Worm (Caenorhabditis elegans) whole organism, L4 larva: ENCODE measurements around the gene M03C11.3.

Experiments used
- F10B5.3 ChIP-seq: sonication (generic microtip); optimal IDR thresholded peaks from 2 replicates; lab custom pipeline; 2016; ENCODE audit warnings: mild to moderate bottlenecking, missing genetic modification characterization, missing compliant biosample characterization
- F26F4.8 ChIP-seq: fragments of 200-800 bp; sonication (Bioruptor generic); conservative IDR thresholded peaks from 2 replicates; pipeline ENCODE4 v1.3.6; 2022; ENCODE audit warnings: missing genetic modification characterization, missing compliant biosample characterization
- R02D3.7 ChIP-seq: fragments of 150-350 bp; sonication (generic microtip); optimal IDR thresholded peaks from 3 replicates; lab custom pipeline; 2014; ENCODE audit warnings: missing biosample characterization, missing genetic modification characterization
- Y5F2A.4 ChIP-seq: fragments of 200-800 bp; sonication (Bioruptor generic); optimal IDR thresholded peaks from 2 replicates; lab custom pipeline; 2018; ENCODE audit warnings: mild to moderate bottlenecking, missing genetic modification characterization, missing compliant biosample characterization
- Y75B8A.6 ChIP-seq: fragments of 200-800 bp; sonication (Bioruptor generic); IDR thresholded peaks from 2 replicates; pipeline ENCODE4 v1.3.6; 2022; ENCODE audit warnings: missing genetic modification reagents, missing genetic modification characterization, missing compliant biosample characterization
- arid-1 ChIP-seq: fragments of 200-800 bp; sonication (Bioruptor generic); conservative IDR thresholded peaks from 2 replicates; pipeline ENCODE4 v1.3.6; 2022; ENCODE audit warnings: missing genetic modification reagents, missing genetic modification characterization, missing compliant biosample characterization
- attf-4 ChIP-seq: sonication (generic microtip); optimal IDR thresholded peaks from 3 replicates; lab custom pipeline; 2017; ENCODE audit warnings: missing biosample characterization, missing genetic modification characterization
- ceh-28 ChIP-seq: fragments of 150-350 bp; optimal IDR thresholded peaks from 2 replicates; lab custom pipeline; 2014; ENCODE audit warnings: missing biosample characterization, missing genetic modification reagents, missing genetic modification characterization
- daf-12 ChIP-seq: fragments of 150-350 bp; optimal IDR thresholded peaks from 2 replicates; lab custom pipeline; 2014; ENCODE audit warnings: missing biosample characterization, missing genetic modification reagents, missing genetic modification characterization
- daf-19 ChIP-seq: fragments of 200-800 bp; sonication (Bioruptor generic); conservative IDR thresholded peaks from 2 replicates; pipeline ENCODE4 v1.3.6; 2022; ENCODE audit warnings: missing genetic modification characterization, missing compliant biosample characterization
- dmd-6 ChIP-seq: fragments of 200-800 bp; sonication (Bioruptor generic); IDR thresholded peaks from 2 replicates; pipeline ENCODE4 v1.3.6; 2022; ENCODE audit warnings: missing genetic modification reagents, missing genetic modification characterization, missing compliant biosample characterization
- dpl-1 ChIP-seq: fragments of 150-350 bp; optimal IDR thresholded peaks from 2 replicates; lab custom pipeline; 2014; ENCODE audit warnings: missing biosample characterization, missing genetic modification reagents, missing genetic modification characterization
- egl-27 ChIP-seq: sonication (generic microtip); optimal IDR thresholded peaks from 3 replicates; lab custom pipeline; 2017; ENCODE audit warnings: missing biosample characterization, missing genetic modification reagents, missing genetic modification characterization
- egl-43 ChIP-seq: fragments of 200-800 bp; sonication (Bioruptor generic); IDR thresholded peaks from 2 replicates; pipeline ENCODE4 v1.3.6; 2022; ENCODE audit warnings: missing genetic modification reagents, missing genetic modification characterization, missing compliant biosample characterization
- fkh-10 ChIP-seq: fragments of 150-350 bp; optimal IDR thresholded peaks from 2 replicates; lab custom pipeline; 2014; ENCODE audit warnings: missing biosample characterization, missing genetic modification reagents, missing genetic modification characterization
- gei-8 ChIP-seq: fragments of 200-800 bp; sonication (Bioruptor generic); optimal IDR thresholded peaks from 2 replicates; lab custom pipeline; 2018; ENCODE audit warnings: mild to moderate bottlenecking, missing genetic modification characterization, missing compliant biosample characterization
- hif-1 ChIP-seq, 2 experiments: sonication (generic microtip); optimal IDR thresholded peaks; 2 replicates each; lab custom pipeline; 2016 to 2017; ENCODE audit warnings: missing compliant biosample characterization in 2 of 2, missing genetic modification characterization in 2 of 2, missing genetic modification reagents in 2 of 2, missing genotype in 2 of 2, mild to moderate bottlenecking in 1 of 2
- hlh-11 ChIP-seq: fragments of 200-800 bp; sonication (Bioruptor generic); optimal IDR thresholded peaks from 2 replicates; lab custom pipeline; 2018; ENCODE audit warnings: mild to moderate bottlenecking, missing genetic modification characterization, missing compliant biosample characterization
- hmg-1.1 ChIP-seq: fragments of 200-800 bp; sonication (Bioruptor generic); IDR thresholded peaks from 2 replicates; pipeline ENCODE4 v1.3.6; 2022; ENCODE audit warnings: missing genetic modification reagents, missing genetic modification characterization, missing compliant biosample characterization
- lim-7 ChIP-seq: fragments of 200-800 bp; sonication (Bioruptor generic); IDR thresholded peaks from 2 replicates; pipeline ENCODE4 v1.3.6; 2022; ENCODE audit warnings: missing genetic modification characterization, missing compliant biosample characterization
- lin-15B ChIP-seq: fragments of 150-350 bp; sonication (generic microtip); optimal IDR thresholded peaks from 3 replicates; lab custom pipeline; 2014; ENCODE audit warnings: missing biosample characterization, missing genetic modification characterization
- lin-29 ChIP-seq: fragments of 200-800 bp; sonication (Bioruptor generic); IDR thresholded peaks from 2 replicates; pipeline ENCODE4 v1.3.6; 2022; ENCODE audit warnings: missing genetic modification reagents, missing genetic modification characterization, missing compliant biosample characterization
- lin-38 ChIP-seq: fragments of 200-800 bp; sonication (Bioruptor generic); IDR thresholded peaks from 2 replicates; pipeline ENCODE4 v1.3.6; 2022; ENCODE audit warnings: missing genetic modification reagents, missing genetic modification characterization, missing compliant biosample characterization
- lin-39 ChIP-seq: fragments of 150-350 bp; optimal IDR thresholded peaks from 2 replicates; lab custom pipeline; 2014; ENCODE audit warnings: missing biosample characterization, missing genetic modification reagents, missing genetic modification characterization
- lir-3 ChIP-seq: sonication (generic microtip); optimal IDR thresholded peaks from 2 replicates; lab custom pipeline; 2016; ENCODE audit warnings: mild to moderate bottlenecking, missing genetic modification characterization, missing compliant biosample characterization
- madf-5 ChIP-seq, 2 experiments: fragments of 200-800 bp; sonication (Bioruptor generic); IDR thresholded peaks; 2 replicates each; pipeline ENCODE4 v1.3.6; 2022; ENCODE audit warnings: missing compliant biosample characterization in 2 of 2, missing genetic modification characterization in 2 of 2
- madf-9 ChIP-seq: fragments of 200-800 bp; sonication (Bioruptor generic); conservative IDR thresholded peaks from 2 replicates; pipeline ENCODE4 v1.3.6; 2022; ENCODE audit warnings: missing genetic modification reagents, missing genetic modification characterization, missing compliant biosample characterization
- mdl-1 ChIP-seq, 2 experiments: fragments of 150-350 bp in 1 of 2; sonication (generic microtip) in 1 of 2; optimal IDR thresholded peaks; 2 replicates each; lab custom pipeline; 2014 to 2017; ENCODE audit warnings: missing biosample characterization in 2 of 2, missing genetic modification characterization in 2 of 2
- mdt-29 ChIP-seq: fragments of 200-800 bp; sonication (Bioruptor generic); IDR thresholded peaks from 2 replicates; pipeline ENCODE4 v1.3.6; 2022; ENCODE audit warnings: missing genetic modification reagents, missing genetic modification characterization, missing compliant biosample characterization
- mxl-3 ChIP-seq: fragments of 200-800 bp; sonication (Bioruptor generic); optimal IDR thresholded peaks from 2 replicates; lab custom pipeline; 2018; ENCODE audit warnings: mild to moderate bottlenecking, missing genetic modification characterization, missing compliant biosample characterization
- nhr-10 ChIP-seq: fragments of 150-350 bp; optimal IDR thresholded peaks from 2 replicates; lab custom pipeline; 2014; ENCODE audit warnings: missing biosample characterization, missing genetic modification characterization
- nhr-11 ChIP-seq: fragments of 150-350 bp; optimal IDR thresholded peaks from 2 replicates; lab custom pipeline; 2014; ENCODE audit warnings: missing biosample characterization, missing genetic modification characterization
- nhr-111 ChIP-seq: fragments of 200-800 bp; sonication (Bioruptor generic); optimal IDR thresholded peaks from 2 replicates; lab custom pipeline; 2018; ENCODE audit warnings: mild to moderate bottlenecking, missing genetic modification characterization, missing compliant biosample characterization
- nhr-237 ChIP-seq: sonication (generic microtip); optimal IDR thresholded peaks from 2 replicates; lab custom pipeline; 2017; ENCODE audit warnings: missing biosample characterization, missing genetic modification characterization
- nhr-25 ChIP-seq: sonication (generic microtip); optimal IDR thresholded peaks from 2 replicates; lab custom pipeline; 2017; ENCODE audit warnings: missing genetic modification characterization, mild to moderate bottlenecking, missing compliant biosample characterization, antibody characterized with exemption, moderate library complexity, borderline replicate concordance; ENCODE audit not compliant: insufficient read depth
- nhr-41 ChIP-seq: fragments of 200-800 bp; sonication (Bioruptor generic); IDR thresholded peaks from 2 replicates; pipeline ENCODE4 v1.3.6; 2022; ENCODE audit warnings: missing genetic modification reagents, missing genetic modification characterization, missing compliant biosample characterization
- nhr-6 ChIP-seq: fragments of 150-350 bp; optimal IDR thresholded peaks from 2 replicates; lab custom pipeline; 2014; ENCODE audit warnings: missing biosample characterization, missing genetic modification characterization
- nhr-77 ChIP-seq: fragments of 150-350 bp; optimal IDR thresholded peaks from 2 replicates; lab custom pipeline; 2014; ENCODE audit warnings: missing biosample characterization, missing genetic modification characterization
- pha-4 ChIP-seq, 2 experiments: fragments of 150-350 bp in 1 of 2; fragments of 200-800 bp in 1 of 2; sonication (Bioruptor generic) in 1 of 2; IDR thresholded peaks in 1 of 2; optimal IDR thresholded peaks in 1 of 2; 2 replicates each; pipeline versions ENCODE4 v1.3.6 to Lab custom; 2014 to 2022; ENCODE audit warnings: missing genetic modification characterization in 2 of 2, missing genetic modification reagents in 2 of 2, missing biosample characterization in 1 of 2, missing compliant biosample characterization in 1 of 2
- rbr-2 ChIP-seq: sonication (generic microtip); optimal IDR thresholded peaks from 2 replicates; lab custom pipeline; 2016; ENCODE audit warnings: missing genotype, missing genetic modification characterization, missing compliant biosample characterization
- sdz-12 ChIP-seq: fragments of 200-800 bp; sonication (Bioruptor generic); optimal IDR thresholded peaks from 2 replicates; lab custom pipeline; 2018; ENCODE audit warnings: mild to moderate bottlenecking, missing genetic modification characterization, missing compliant biosample characterization
- set-16 ChIP-seq: fragments of 200-800 bp; sonication (Bioruptor generic); IDR thresholded peaks from 2 replicates; pipeline ENCODE4 v1.3.6; 2022; ENCODE audit warnings: missing genetic modification reagents, missing genetic modification characterization, missing compliant biosample characterization
- spr-1 ChIP-seq: sonication (generic microtip); optimal IDR thresholded peaks from 2 replicates; lab custom pipeline; 2016; ENCODE audit warnings: mild to moderate bottlenecking, missing genetic modification characterization, missing compliant biosample characterization
- spr-3 ChIP-seq: fragments of 200-800 bp; sonication (Bioruptor generic); optimal IDR thresholded peaks from 2 replicates; lab custom pipeline; 2018; ENCODE audit warnings: mild to moderate bottlenecking, missing genetic modification characterization, missing compliant biosample characterization
- tag-97 ChIP-seq: fragments of 200-800 bp; sonication (Bioruptor generic); IDR thresholded peaks from 2 replicates; pipeline ENCODE4 v1.3.6; 2022; ENCODE audit warnings: missing genetic modification characterization, missing compliant biosample characterization
- vab-7 ChIP-seq: fragments of 200-800 bp; sonication (Bioruptor generic); IDR thresholded peaks from 2 replicates; pipeline ENCODE4 v1.3.6; 2022; ENCODE audit warnings: missing genetic modification reagents, missing genetic modification characterization, missing compliant biosample characterization
- zfp-2 ChIP-seq: sonication (generic microtip); optimal IDR thresholded peaks from 2 replicates; lab custom pipeline; 2016; ENCODE audit warnings: mild to moderate bottlenecking, missing genetic modification characterization, missing compliant biosample characterization
- zip-11 ChIP-seq: fragments of 200-800 bp; sonication (Bioruptor generic); IDR thresholded peaks from 2 replicates; pipeline ENCODE4 v1.3.6; 2022; ENCODE audit warnings: missing genetic modification characterization, missing compliant biosample characterization
- zip-2 ChIP-seq: fragments of 150-350 bp; optimal IDR thresholded peaks from 2 replicates; lab custom pipeline; 2014; ENCODE audit warnings: missing biosample characterization, missing genetic modification characterization
- ztf-11 ChIP-seq: fragments of 150-350 bp; optimal IDR thresholded peaks from 2 replicates; lab custom pipeline; 2014; ENCODE audit warnings: missing biosample characterization, missing genetic modification characterization
- ztf-7 ChIP-seq: fragments of 150-350 bp; optimal IDR thresholded peaks from 2 replicates; lab custom pipeline; 2014; ENCODE audit warnings: missing biosample characterization, missing genetic modification characterization

The M03C11.3 gene

ce11 chrIII:10461164-10461546 lies 56.3 kb downstream of the M03C11.3 start, which contains the start of gene atx-2 (continued):
- TF ChIP-seq egl-43 (GFP tag; lab: Robert Waterston, UW) (peak; percentile 98), arid-1 (GFP tag; lab: Robert Waterston, UW) (peak; percentile 97), ceh-28 (tag; lab: Kevin White, UChicago) (peak; percentile 45), sdz-12 (GFP tag; lab: Kevin White, UChicago) (peak; percentile 67), ztf-11 (tag; lab: Kevin White, UChicago) (no peak), mdl-1 (tag; optimal IDR thresholded peaks at IDR 0.05; lab: Kevin White, UChicago) (peak; percentile 77 to 96), lir-3 (tag; lab: Kevin White, UChicago) (peak; percentile 11), fkh-10 (GFP tag; lab: Kevin White, UChicago) (peak; percentile 31), nhr-237 (no peak), vab-7 (GFP tag; lab: Robert Waterston, UW) (peak; percentile 97), tag-97 (0 out of 2 replicates have a peak, but pooled peaks have one; percentile 63), lim-7 (GFP tag; lab: Robert Waterston, UW) (peak; percentile 78), R02D3.7 (tag; lab: Kevin White, UChicago) (peak; percentile 31), zip-2 (tag; lab: Kevin White, UChicago) (no peak), F10B5.3 (tag; lab: Kevin White, UChicago) (peak; percentile 65), dpl-1 (peak; percentile 71), set-16 (GFP tag; lab: Robert Waterston, UW) (peak; percentile 84), madf-9 (GFP tag; lab: Robert Waterston, UW) (peak; percentile 99), hif-1 (tag; optimal IDR thresholded peaks at IDR 0.05; lab: Kevin White, UChicago) (peak in 1 of 2 experiments; percentile 79), F26F4.8 (no peak), nhr-77 (tag; lab: Kevin White, UChicago) (no peak), gei-8 (GFP tag; lab: Kevin White, UChicago) (peak; percentile 54), zip-11 (GFP tag; lab: Robert Waterston, UW) (0 out of 2 replicates have a peak, but pooled peaks have one; percentile 38), Y75B8A.6 (peak; percentile 71; the same call in 1 of the 2 replicates), lin-39 (tag; lab: Kevin White, UChicago) (no peak), hmg-1.1 (GFP tag; lab: Robert Waterston, UW) (peak; percentile 93), nhr-10 (peak; percentile 26), attf-4 (tag; lab: Kevin White, UChicago) (no peak), hlh-11 (tag; lab: Kevin White, UChicago) (peak; percentile 85), spr-1 (peak; percentile 90), nhr-25 (tag; lab: Kevin White, UChicago) (no peak), madf-5 (GFP tag; IDR thresholded peaks at IDR 0.05; lab: Robert Waterston, UW) (peak; percentile 44 to 93; a peak in 2 of 4 replicates), egl-27 (tag; lab: Kevin White, UChicago) (no peak), daf-12 (tag; lab: Kevin White, UChicago) (no peak), lin-15B (tag; lab: Kevin White, UChicago) (peak; percentile 72), Y5F2A.4 (GFP tag; lab: Kevin White, UChicago) (peak; percentile 75), ztf-7 (tag; lab: Kevin White, UChicago) (no peak), nhr-111 (GFP tag; lab: Kevin White, UChicago) (peak; percentile 62), nhr-11 (tag; lab: Kevin White, UChicago) (peak; percentile 56), zfp-2 (tag; lab: Kevin White, UChicago) (no peak), nhr-41 (peak; percentile 92), pha-4 (GFP tag; IDR thresholded peaks at IDR 0.05; lab: Robert Waterston, UW) (peak; percentile 91), pha-4 (tag; optimal IDR thresholded peaks at IDR 0.05; lab: Kevin White, UChicago) (no peak), lin-29 (peak; percentile 84), dmd-6 (peak; percentile 87), mdt-29 (GFP tag; lab: Robert Waterston, UW) (peak; percentile 86), nhr-6 (no peak), mxl-3 (peak; percentile 97), spr-3 (peak; percentile 81), rbr-2 (tag; lab: Kevin White, UChicago) (peak; percentile 86), daf-19 (GFP tag; lab: Robert Waterston, UW) (no peak), lin-38 (GFP tag; lab: Robert Waterston, UW) (peak; percentile 98)
